Fruit fly (Drosophila melanogaster): Measurements from ENCODE around the gene CG4174.

CG4174 gene

dm6 chr3L:18617893-18618577 lies at the start of gene CG4174, which contains the start of gene CG13380:
Gene CG4174 (minus strand): TSS chr3L:18617943.
Gene CG13380 (minus strand): TSS chr3L:18617943.
- TF ChIP-seq Sin3A (optimal IDR thresholded peaks at IDR 0.05) (no peak), insv (optimal IDR thresholded peaks at IDR 0.05) (no peak), h (optimal IDR thresholded peaks at IDR 0.05) (no peak)

- TF ChIP-seq Sin3A (optimal IDR thresholded peaks at IDR 0.05) (no peak), psq (optimal IDR thresholded peaks at IDR 0.05) (no peak), h (optimal IDR thresholded peaks at IDR 0.05) (no peak), insv (optimal IDR thresholded peaks at IDR 0.05) (no peak), Myc (optimal IDR thresholded peaks at IDR 0.05) (no peak)
Measured at dm6 chr3L:18667115-18667514, 49.4 kb upstream of the CG4174 start, which contains the start of gene CG42495. Gene CG42495 (plus strand): TSS chr3L:18667361.

dm6 chr3L:18665594-18665993 lies 47.9 kb upstream of the CG4174 start:
- no peak for TF ChIP-seq Sin3A (optimal IDR thresholded peaks at IDR 0.05)
- TF ChIP-seq Myc (optimal IDR thresholded peaks at IDR 0.05) = no peak
- no peak for TF ChIP-seq insv (optimal IDR thresholded peaks at IDR 0.05)
- TF ChIP-seq h (optimal IDR thresholded peaks at IDR 0.05) = no peak
- TF ChIP-seq ttk (optimal IDR thresholded peaks at IDR 0.05) = no peak
- TF ChIP-seq psq (optimal IDR thresholded peaks at IDR 0.05) = no peak

dm6 chr3L:18653737-18654136 lies 36.0 kb upstream of the CG4174 start:
- no peak for TF ChIP-seq ttk (optimal IDR thresholded peaks at IDR 0.05)
- no peak for TF ChIP-seq Sin3A (optimal IDR thresholded peaks at IDR 0.05)
- TF ChIP-seq insv (optimal IDR thresholded peaks at IDR 0.05) = no peak
- TF ChIP-seq h (optimal IDR thresholded peaks at IDR 0.05) = no peak
- TF ChIP-seq Myc (optimal IDR thresholded peaks at IDR 0.05) = no peak
- TF ChIP-seq psq (optimal IDR thresholded peaks at IDR 0.05) = no peak

- no peak for TF ChIP-seq Myc (optimal IDR thresholded peaks at IDR 0.05)
- TF ChIP-seq h (optimal IDR thresholded peaks at IDR 0.05) = no peak
- no peak for TF ChIP-seq ttk (optimal IDR thresholded peaks at IDR 0.05)
- TF ChIP-seq psq (optimal IDR thresholded peaks at IDR 0.05) = no peak
- TF ChIP-seq insv (optimal IDR thresholded peaks at IDR 0.05) = no peak
- no peak for TF ChIP-seq Sin3A (optimal IDR thresholded peaks at IDR 0.05)
Measured at dm6 chr3L:18643222-18643621, 25.5 kb upstream of the CG4174 start.

dm6 chr3L:18640584-18641527 lies 23.1 kb upstream of the CG4174 start:
- TF ChIP-seq Sin3A (optimal IDR thresholded peaks at IDR 0.05) (no peak), Myc (optimal IDR thresholded peaks at IDR 0.05) (no peak), ttk (optimal IDR thresholded peaks at IDR 0.05) (no peak), h (optimal IDR thresholded peaks at IDR 0.05) (no peak), insv (optimal IDR thresholded peaks at IDR 0.05) (no peak), psq (optimal IDR thresholded peaks at IDR 0.05) (no peak)

- no peak for TF ChIP-seq ttk (optimal IDR thresholded peaks at IDR 0.05)
- no peak for TF ChIP-seq Myc (optimal IDR thresholded peaks at IDR 0.05)
- TF ChIP-seq psq (optimal IDR thresholded peaks at IDR 0.05) = no peak
- no peak for TF ChIP-seq insv (optimal IDR thresholded peaks at IDR 0.05)
- no peak for TF ChIP-seq Sin3A (optimal IDR thresholded peaks at IDR 0.05)
Measured at dm6 chr3L:18638487-18638886, 20.7 kb upstream of the CG4174 start.

dm6 chr3L:18638043-18638442 lies 20.3 kb upstream of the CG4174 start:
- no peak for TF ChIP-seq Sin3A (optimal IDR thresholded peaks at IDR 0.05)
- TF ChIP-seq h (optimal IDR thresholded peaks at IDR 0.05) = no peak
- TF ChIP-seq Myc (optimal IDR thresholded peaks at IDR 0.05) = no peak
- no peak for TF ChIP-seq ttk (optimal IDR thresholded peaks at IDR 0.05)
- no peak for TF ChIP-seq psq (optimal IDR thresholded peaks at IDR 0.05)
- TF ChIP-seq insv (optimal IDR thresholded peaks at IDR 0.05) = no peak

dm6 chr3L:18637348-18637747 lies 19.6 kb upstream of the CG4174 start:
- TF ChIP-seq Sin3A (optimal IDR thresholded peaks at IDR 0.05) = no peak
- TF ChIP-seq psq (optimal IDR thresholded peaks at IDR 0.05) = no peak
- TF ChIP-seq ttk (optimal IDR thresholded peaks at IDR 0.05) = no peak
- no peak for TF ChIP-seq h (optimal IDR thresholded peaks at IDR 0.05)
- no peak for TF ChIP-seq Myc (optimal IDR thresholded peaks at IDR 0.05)
- no peak for TF ChIP-seq insv (optimal IDR thresholded peaks at IDR 0.05)

- TF ChIP-seq Myc (optimal IDR thresholded peaks at IDR 0.05) = no peak
- TF ChIP-seq psq (optimal IDR thresholded peaks at IDR 0.05) = no peak
- TF ChIP-seq h (optimal IDR thresholded peaks at IDR 0.05) = no peak
- no peak for TF ChIP-seq Sin3A (optimal IDR thresholded peaks at IDR 0.05)
- no peak for TF ChIP-seq insv (optimal IDR thresholded peaks at IDR 0.05)
- no peak for TF ChIP-seq ttk (optimal IDR thresholded peaks at IDR 0.05)
Measured at dm6 chr3L:18636782-18637181, 19.0 kb upstream of the CG4174 start.

dm6 chr3L:18634792-18635471 lies 17.2 kb upstream of the CG4174 start:
- TF ChIP-seq h (optimal IDR thresholded peaks at IDR 0.05) (no peak), Sin3A (optimal IDR thresholded peaks at IDR 0.05) (no peak), Myc (optimal IDR thresholded peaks at IDR 0.05) (no peak), insv (optimal IDR thresholded peaks at IDR 0.05) (no peak)

- no peak for TF ChIP-seq h (optimal IDR thresholded peaks at IDR 0.05)
- no peak for TF ChIP-seq Sin3A (optimal IDR thresholded peaks at IDR 0.05)
- no peak for TF ChIP-seq ttk (optimal IDR thresholded peaks at IDR 0.05)
- no peak for TF ChIP-seq Myc (optimal IDR thresholded peaks at IDR 0.05)
- TF ChIP-seq insv (optimal IDR thresholded peaks at IDR 0.05) = no peak
- no peak for TF ChIP-seq psq (optimal IDR thresholded peaks at IDR 0.05)
Measured at dm6 chr3L:18633084-18633483, 15.3 kb upstream of the CG4174 start.
